Fruit fly (Drosophila melanogaster) whole organism, embryonic: ENCODE results near the gene dob.
A peak's percentile ranks its signal among the peaks of the same experiment; 100 is the strongest.

Experiments used
- BtbVII ChIP-seq: fragments of 200-800 bp; sonication (Bioruptor generic); optimal IDR thresholded peaks from 3 replicates; lab custom pipeline; 2017; ENCODE audit warnings: missing biosample characterization, mild to moderate bottlenecking, missing genetic modification characterization
- CG10147 ChIP-seq: fragments of 200-800 bp; sonication (Bioruptor generic); optimal IDR thresholded peaks from 2 replicates; lab custom pipeline; 2019; ENCODE audit warnings: missing biosample characterization, mild to moderate bottlenecking, missing genetic modification characterization, moderate library complexity
- CG10267 ChIP-seq: fragments of 200-800 bp; sonication (Bioruptor generic); optimal IDR thresholded peaks from 2 replicates; lab custom pipeline; 2018; ENCODE audit warnings: missing biosample characterization, mild to moderate bottlenecking, missing genetic modification characterization, moderate library complexity
- CG10321 ChIP-seq: fragments of 200-800 bp; sonication (Bioruptor generic); IDR thresholded peaks from 2 replicates; pipeline ENCODE4 v1.3.6; 2022; ENCODE audit warnings: missing biosample characterization, missing genetic modification characterization
- CG10462 ChIP-seq: fragments of 200-800 bp; sonication (Bioruptor generic); optimal IDR thresholded peaks from 2 replicates; lab custom pipeline; 2016; ENCODE audit warnings: missing biosample characterization, missing genetic modification characterization
- CG11696 ChIP-seq: fragments of 200-800 bp; sonication (Bioruptor generic); IDR thresholded peaks from 2 replicates; pipeline ENCODE4 v1.3.6; 2022; ENCODE audit warnings: missing biosample characterization, missing genetic modification characterization
- CG17829 ChIP-seq: fragments of 200-800 bp; optimal IDR thresholded peaks from 2 replicates; lab custom pipeline; 2019; ENCODE audit warnings: missing biosample characterization, mild to moderate bottlenecking, missing genetic modification characterization, moderate library complexity
- CG2678 ChIP-seq: fragments of 200-800 bp; sonication (Bioruptor generic); optimal IDR thresholded peaks from 3 replicates; lab custom pipeline; 2019; ENCODE audit warnings: missing biosample characterization, mild to moderate bottlenecking, missing genetic modification characterization, moderate library complexity
- CG30020 ChIP-seq: fragments of 200-800 bp; optimal IDR thresholded peaks from 2 replicates; lab custom pipeline; 2019; ENCODE audit warnings: missing biosample characterization, mild to moderate bottlenecking, missing genetic modification characterization, moderate library complexity
- CG32532 ChIP-seq: fragments of 200-800 bp; sonication (Bioruptor generic); IDR thresholded peaks from 2 replicates; pipeline ENCODE4 v1.3.6; 2022; ENCODE audit warnings: missing biosample characterization, missing genetic modification characterization
- CG3281 ChIP-seq: fragments of 200-800 bp; sonication (Bioruptor generic); optimal IDR thresholded peaks from 3 replicates; lab custom pipeline; 2017; ENCODE audit warnings: missing biosample characterization, mild to moderate bottlenecking, missing genetic modification characterization
- CG34224 ChIP-seq: fragments of 200-800 bp; sonication (Bioruptor generic); IDR thresholded peaks from 3 replicates; pipeline ENCODE4 v1.3.6; 2022; ENCODE audit warnings: missing biosample characterization, missing genetic modification characterization; ENCODE audit not compliant: partially characterized antibody
- CG3726 ChIP-seq: fragments of 200-800 bp; sonication (Bioruptor generic); IDR thresholded peaks from 3 replicates; pipeline ENCODE4, ENCODE4 v1.3.6; 2022; ENCODE audit warnings: missing biosample characterization, missing genetic modification characterization
- CG42726 ChIP-seq: fragments of 200-800 bp; sonication (Bioruptor generic); IDR thresholded peaks from 2 replicates; pipeline ENCODE4 v1.3.6; 2022; ENCODE audit warnings: missing biosample characterization, missing genetic modification characterization; ENCODE audit not compliant: partially characterized antibody
- CG4404 ChIP-seq: fragments of 200-800 bp; sonication (Bioruptor generic); IDR thresholded peaks from 2 replicates; pipeline ENCODE4 v1.3.6; 2022; ENCODE audit warnings: missing biosample characterization, missing genetic modification characterization
- CG6654 ChIP-seq: fragments of 200-800 bp; sonication (Bioruptor generic); optimal IDR thresholded peaks from 2 replicates; lab custom pipeline; 2017; ENCODE audit warnings: missing biosample characterization, mild to moderate bottlenecking, missing genetic modification characterization
- CG7928 ChIP-seq: fragments of 200-800 bp; sonication (Bioruptor generic); optimal IDR thresholded peaks from 2 replicates; lab custom pipeline; 2017; ENCODE audit warnings: missing biosample characterization, mild to moderate bottlenecking, missing genetic modification characterization
- CG9817 ChIP-seq: fragments of 200-800 bp; sonication (Bioruptor generic); optimal IDR thresholded peaks from 2 replicates; lab custom pipeline; 2018; ENCODE audit warnings: missing biosample characterization, mild to moderate bottlenecking, missing genetic modification characterization, moderate library complexity
- CTCF ChIP-seq: fragments of 200-800 bp; sonication (Bioruptor generic); optimal IDR thresholded peaks from 2 replicates; lab custom pipeline; 2017; ENCODE audit warnings: missing biosample characterization, mild to moderate bottlenecking, missing genetic modification characterization, moderate library complexity
- Dad ChIP-seq: fragments of 200-800 bp; sonication (Bioruptor generic); optimal IDR thresholded peaks from 3 replicates; lab custom pipeline; 2016; ENCODE audit warnings: missing biosample characterization, missing genetic modification characterization
- HHEX ChIP-seq: fragments of 200-800 bp; sonication (Bioruptor generic); optimal IDR thresholded peaks from 3 replicates; lab custom pipeline; 2017; ENCODE audit warnings: missing biosample characterization, mild to moderate bottlenecking, missing genetic modification characterization, missing genetic modification reagents
- Hey ChIP-seq: fragments of 200-800 bp; sonication (Bioruptor generic); optimal IDR thresholded peaks from 3 replicates; lab custom pipeline; 2018; ENCODE audit warnings: missing biosample characterization, mild to moderate bottlenecking, missing genetic modification characterization
- Hr3 ChIP-seq: fragments of 200-800 bp; sonication (Bioruptor generic); optimal IDR thresholded peaks from 3 replicates; lab custom pipeline; 2016; ENCODE audit warnings: missing biosample characterization, missing genetic modification characterization
- MESR4 ChIP-seq: fragments of 200-800 bp; sonication (Bioruptor generic); optimal IDR thresholded peaks from 2 replicates; lab custom pipeline; 2018; ENCODE audit warnings: missing biosample characterization, mild to moderate bottlenecking, missing genetic modification characterization, moderate library complexity
- Myb ChIP-seq: fragments of 200-800 bp; sonication (Bioruptor generic); optimal IDR thresholded peaks from 2 replicates; lab custom pipeline; 2016; ENCODE audit warnings: missing biosample characterization, missing genetic modification characterization
- Nf-YB ChIP-seq: fragments of 200-800 bp; sonication (Bioruptor generic); optimal IDR thresholded peaks from 3 replicates; lab custom pipeline; 2019; ENCODE audit warnings: missing biosample characterization, mild to moderate bottlenecking, missing genetic modification characterization, moderate library complexity
- Rx ChIP-seq: fragments of 200-800 bp; sonication (Bioruptor generic); IDR thresholded peaks from 2 replicates; pipeline ENCODE4 v1.3.6; 2022; ENCODE audit warnings: missing biosample characterization, missing genetic modification characterization
- Side ChIP-seq: fragments of 200-800 bp; sonication (Bioruptor generic); optimal IDR thresholded peaks from 2 replicates; lab custom pipeline; 2016; ENCODE audit warnings: missing biosample characterization, missing genetic modification characterization
- TFAM ChIP-seq: fragments of 200-800 bp; sonication (Bioruptor generic); optimal IDR thresholded peaks from 2 replicates; lab custom pipeline; 2017; ENCODE audit warnings: missing biosample characterization, missing genetic modification characterization, inconsistent platforms
- Xbp1 ChIP-seq: fragments of 200-800 bp; sonication (Bioruptor generic); optimal IDR thresholded peaks from 3 replicates; lab custom pipeline; 2016; ENCODE audit warnings: missing biosample characterization, mild to moderate bottlenecking, missing genetic modification characterization
- YL-1 ChIP-seq: fragments of 200-800 bp; sonication (Bioruptor generic); optimal IDR thresholded peaks from 3 replicates; lab custom pipeline; 2017; ENCODE audit warnings: missing biosample characterization, mild to moderate bottlenecking, missing genetic modification characterization
- ab ChIP-seq: fragments of 200-800 bp; sonication (Bioruptor generic); optimal IDR thresholded peaks from 2 replicates; lab custom pipeline; 2016; ENCODE audit warnings: missing biosample characterization, missing genetic modification characterization
- bigmax ChIP-seq: fragments of 200-800 bp; sonication (Bioruptor generic); optimal IDR thresholded peaks from 2 replicates; lab custom pipeline; 2018; ENCODE audit warnings: missing biosample characterization, mild to moderate bottlenecking, missing genetic modification characterization
- cad ChIP-seq: fragments of >200 bp; optimal IDR thresholded peaks from 2 replicates; lab custom pipeline; 2017; ENCODE audit warnings: missing biosample characterization, missing genetic modification characterization
- dimm ChIP-seq: fragments of 200-800 bp; sonication (Bioruptor generic); IDR thresholded peaks from 2 replicates; pipeline ENCODE4 v1.3.6; 2022; ENCODE audit warnings: missing biosample characterization, missing genetic modification characterization
- emc ChIP-seq: fragments of 200-800 bp; sonication (Bioruptor generic); optimal IDR thresholded peaks from 2 replicates; lab custom pipeline; 2016; ENCODE audit warnings: missing biosample characterization, missing genetic modification characterization
- esg ChIP-seq: fragments of 200-800 bp; sonication (Bioruptor generic); conservative IDR thresholded peaks from 2 replicates; pipeline ENCODE4 v1.3.6; 2022; ENCODE audit warnings: missing biosample characterization, missing genetic modification characterization
- h ChIP-seq: fragments of >200 bp; optimal IDR thresholded peaks from 2 replicates; lab custom pipeline; 2017
- hb ChIP-seq: fragments of 200-800 bp; sonication (Bioruptor generic); IDR thresholded peaks from 3 replicates; pipeline ENCODE4 v1.3.6; 2022; ENCODE audit warnings: missing biosample characterization, missing genetic modification characterization; ENCODE audit not compliant: partially characterized antibody
- hbn ChIP-seq: fragments of 200-800 bp; sonication (Bioruptor generic); IDR thresholded peaks from 2 replicates; pipeline ENCODE4 v1.3.6; 2022; ENCODE audit warnings: missing biosample characterization, missing genetic modification characterization; ENCODE audit not compliant: partially characterized antibody
- knrl ChIP-seq: fragments of 200-800 bp; sonication (Bioruptor generic); IDR thresholded peaks from 3 replicates; pipeline ENCODE4 v1.3.6; 2022; ENCODE audit warnings: missing biosample characterization, missing genetic modification characterization; ENCODE audit not compliant: partially characterized antibody
- nom ChIP-seq: fragments of 200-800 bp; sonication (Bioruptor generic); optimal IDR thresholded peaks from 2 replicates; lab custom pipeline; 2017; ENCODE audit warnings: missing biosample characterization, missing genetic modification characterization, mild to moderate bottlenecking, moderate library complexity, missing genetic modification reagents
- odd ChIP-seq: fragments of 200-800 bp; sonication (Bioruptor generic); optimal IDR thresholded peaks from 2 replicates; lab custom pipeline; 2017; ENCODE audit warnings: missing biosample characterization, mild to moderate bottlenecking, missing genetic modification characterization
- org-1 ChIP-seq: fragments of 200-800 bp; sonication (Bioruptor generic); optimal IDR thresholded peaks from 2 replicates; lab custom pipeline; 2017; ENCODE audit warnings: missing biosample characterization, missing genetic modification characterization
- pho ChIP-seq: fragments of 200-800 bp; sonication (Bioruptor generic); optimal IDR thresholded peaks from 2 replicates; lab custom pipeline; 2016; ENCODE audit warnings: missing biosample characterization, missing genetic modification characterization
- psq ChIP-seq: fragments of 200-800 bp; sonication (Bioruptor generic); optimal IDR thresholded peaks from 2 replicates; lab custom pipeline; 2017; ENCODE audit warnings: missing biosample characterization, missing genetic modification characterization
- ranshi ChIP-seq: fragments of 200-800 bp; sonication (Bioruptor generic); IDR thresholded peaks from 2 replicates; pipeline ENCODE4 v1.3.6; 2022; ENCODE audit warnings: missing biosample characterization, missing genetic modification characterization
- sna ChIP-seq: fragments of 200-800 bp; sonication (Bioruptor generic); IDR thresholded peaks from 2 replicates; pipeline ENCODE4 v1.3.6; 2022; ENCODE audit warnings: missing biosample characterization, missing genetic modification characterization; ENCODE audit not compliant: partially characterized antibody
- unc-4 ChIP-seq: fragments of 200-800 bp; sonication (Bioruptor generic); IDR thresholded peaks from 2 replicates; pipeline ENCODE4 v1.3.6; 2022; ENCODE audit warnings: missing biosample characterization, missing genetic modification characterization; ENCODE audit not compliant: partially characterized antibody
- unpg ChIP-seq: fragments of 200-800 bp; sonication (Bioruptor generic); optimal IDR thresholded peaks from 3 replicates; lab custom pipeline; 2018; ENCODE audit warnings: missing biosample characterization, mild to moderate bottlenecking, missing genetic modification characterization, moderate library complexity

The dob gene

DNA sequence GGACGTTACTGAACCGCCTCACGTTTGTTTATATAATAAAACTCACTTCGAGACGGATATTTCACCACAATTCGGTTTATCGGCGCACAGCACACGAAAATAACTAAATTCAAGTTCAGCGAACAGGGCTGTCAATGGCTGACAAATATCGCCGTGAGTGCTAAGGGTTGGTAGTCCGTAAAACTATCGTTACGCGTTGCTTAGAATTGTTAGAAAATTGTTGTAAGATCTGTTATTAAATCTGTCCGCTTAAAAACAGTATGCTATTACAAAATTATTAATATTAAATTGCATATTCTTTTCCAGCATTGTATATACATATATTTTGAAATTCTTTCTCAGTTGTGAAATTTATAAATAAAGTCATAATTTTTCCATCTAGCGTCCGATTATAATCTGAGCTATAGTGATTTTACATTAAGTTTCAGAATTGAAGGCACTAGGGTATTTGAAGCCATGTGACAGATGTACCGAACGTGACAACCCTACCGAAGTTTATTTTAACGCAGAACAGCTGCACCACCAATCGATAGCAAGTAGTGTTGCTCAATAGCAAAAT is 17.9 kb downstream of the dob start, which contains the start of gene Cox17 (continued):
- TF ChIP-seq psq = peak; percentile 56
- peak; percentile 49 for TF ChIP-seq Dad (GFP tag; lab: Kevin White, UChicago)
- peak; percentile 76 for TF ChIP-seq unc-4 (GFP tag; lab: Robert Waterston, UW)
- no peak for TF ChIP-seq bigmax (GFP tag; lab: Kevin White, UChicago)
- peak; percentile 86 for TF ChIP-seq Xbp1 (GFP tag; lab: Kevin White, UChicago)
- TF ChIP-seq CG4404 = peak; percentile 61
- TF ChIP-seq ab (GFP tag; lab: Kevin White, UChicago) = peak; percentile 28
- TF ChIP-seq emc (GFP tag; lab: Kevin White, UChicago) = peak; percentile 20
- TF ChIP-seq CG3281 (GFP tag; lab: Kevin White, UChicago) = peak; percentile 78
- peak; percentile 50 for TF ChIP-seq YL-1 (GFP tag; lab: Kevin White, UChicago)
- TF ChIP-seq CG42726 = 0 out of 2 replicates have a peak, but pooled peaks have one; percentile 25
- peak; percentile 88 for TF ChIP-seq Hr3 (GFP tag; lab: Kevin White, UChicago)
- no peak for TF ChIP-seq dimm
- TF ChIP-seq CG2678 = peak; percentile 89
- TF ChIP-seq sna (GFP tag; lab: Robert Waterston, UW) = peak; percentile 75
- peak; percentile 73; the same call in 2 of the 3 replicates for TF ChIP-seq CG34224 (GFP tag; lab: Robert Waterston, UW)
- peak; percentile 82 for TF ChIP-seq CG17829 (tag; lab: Kevin White, UChicago)
- peak; percentile 41 for TF ChIP-seq CG6654
- peak; percentile 53 for TF ChIP-seq Nf-YB (GFP tag; lab: Kevin White, UChicago)
- TF ChIP-seq HHEX (GFP tag; lab: Kevin White, UChicago) = peak; percentile 61
- peak; percentile 34 for TF ChIP-seq Myb (GFP tag; lab: Kevin White, UChicago)
- peak; percentile 72 for TF ChIP-seq CG32532
- peak; percentile 62 for TF ChIP-seq CG7928 (GFP tag; lab: Kevin White, UChicago)
- peak; percentile 71 for TF ChIP-seq org-1 (GFP tag; lab: Kevin White, UChicago)
- no peak for TF ChIP-seq CG10321
- peak; percentile 8 for TF ChIP-seq CG10462
- peak; percentile 67 for TF ChIP-seq CG30020 (tag; lab: Kevin White, UChicago)
- peak; percentile 73 for TF ChIP-seq hbn (GFP tag; lab: Robert Waterston, UW)
- TF ChIP-seq CG10147 (GFP tag; lab: Kevin White, UChicago) = peak; percentile 77
- TF ChIP-seq CG11696 (GFP tag; lab: Robert Waterston, UW) = no peak
- peak; percentile 88 for TF ChIP-seq CG10267 (tag; lab: Kevin White, UChicago)
- peak; percentile 36 for TF ChIP-seq Hey (tag; lab: Kevin White, UChicago)
- TF ChIP-seq hb (GFP tag; lab: Robert Waterston, UW) = peak; percentile 67; the same call in 1 of the 3 replicates
- peak; percentile 47 for TF ChIP-seq CTCF (GFP tag; lab: Kevin White, UChicago)
- TF ChIP-seq esg = peak; percentile 61
- no peak for TF ChIP-seq MESR4 (GFP tag; lab: Kevin White, UChicago)
- TF ChIP-seq knrl (GFP tag; lab: Robert Waterston, UW) = peak; percentile 78; the same call in 2 of the 3 replicates
- peak; percentile 78 for TF ChIP-seq BtbVII
- TF ChIP-seq cad (GFP tag; lab: Kevin White, UChicago) = no peak
- TF ChIP-seq Rx (GFP tag; lab: Robert Waterston, UW) = 0 out of 2 replicates have a peak, but pooled peaks have one; percentile 33
- no peak for TF ChIP-seq TFAM (GFP tag; lab: Kevin White, UChicago)
- TF ChIP-seq CG3726 (GFP tag; lab: Robert Waterston, UW) = no peak
- peak; percentile 37; the same call in 1 of the 2 replicates for TF ChIP-seq ranshi (GFP tag; lab: Robert Waterston, UW)
- TF ChIP-seq Side (GFP tag; lab: Kevin White, UChicago) = peak; percentile 48
- no peak for TF ChIP-seq h
- TF ChIP-seq CG9817 (tag; lab: Kevin White, UChicago) = peak; percentile 83
- peak; percentile 74 for TF ChIP-seq pho (GFP tag; lab: Kevin White, UChicago)
- peak; percentile 53 for TF ChIP-seq nom (GFP tag; lab: Kevin White, UChicago)
- TF ChIP-seq unpg (GFP tag; lab: Kevin White, UChicago) = peak; percentile 64
- peak; percentile 63 for TF ChIP-seq odd
